Worm (Caenorhabditis elegans) whole organism, L1 larva: ENCODE measurements around the gene dhs-6.

ENCODE experiments used
- C34B4.2 ChIP-seq: sonication (generic microtip); optimal IDR thresholded peaks from 2 replicates; lab custom pipeline; 2017; ENCODE audit warnings: mild to moderate bottlenecking, missing genetic modification characterization, missing compliant biosample characterization
- F16B12.6 ChIP-seq: fragments of 150-350 bp; optimal IDR thresholded peaks from 2 replicates; lab custom pipeline; 2014; ENCODE audit warnings: missing biosample characterization, missing genetic modification characterization
- aha-1 ChIP-seq: fragments of 150-350 bp; optimal IDR thresholded peaks from 2 replicates; lab custom pipeline; 2014; ENCODE audit warnings: missing biosample characterization, missing genetic modification characterization
- alr-1 ChIP-seq: fragments of 200-800 bp; sonication (Bioruptor generic); optimal IDR thresholded peaks from 2 replicates; lab custom pipeline; 2018; ENCODE audit warnings: borderline replicate concordance, mild to moderate bottlenecking, missing genetic modification characterization, missing compliant biosample characterization
- blmp-1 ChIP-seq: fragments of 150-350 bp; optimal IDR thresholded peaks from 2 replicates; lab custom pipeline; 2014; ENCODE audit warnings: missing biosample characterization, missing genetic modification characterization
- ceh-82 ChIP-seq, 3 experiments: fragments of 150-350 bp in 1 of 3; sonication (generic microtip) in 2 of 3; optimal IDR thresholded peaks; 2 replicates each; lab custom pipeline; 2014 to 2017; ENCODE audit warnings: missing biosample characterization in 3 of 3, missing genetic modification characterization in 3 of 3
- ceh-88 ChIP-seq: fragments of 200-800 bp; sonication (Bioruptor generic); IDR thresholded peaks from 2 replicates; pipeline ENCODE4 v1.3.6; 2022; ENCODE audit warnings: missing genetic modification characterization, missing compliant biosample characterization
- ces-1 ChIP-seq: fragments of 150-350 bp; optimal IDR thresholded peaks from 2 replicates; lab custom pipeline; 2014; ENCODE audit warnings: missing biosample characterization, missing genetic modification reagents, missing genetic modification characterization
- dsc-1 ChIP-seq: sonication (generic microtip); optimal IDR thresholded peaks from 2 replicates; lab custom pipeline; 2016; ENCODE audit warnings: mild to moderate bottlenecking, missing genetic modification characterization, missing compliant biosample characterization
- efl-1 ChIP-seq, 4 experiments: fragments of 150-350 bp; optimal IDR thresholded peaks in 3 of 4; peaks in 1 of 4; 1 replicate in 1 of 4; 2 replicates in 3 of 4; lab custom pipeline; 2014; ENCODE audit warnings: missing biosample characterization in 2 of 4, missing genetic modification characterization in 2 of 4, missing genetic modification reagents in 2 of 4
- efl-3 ChIP-seq: fragments of 200-800 bp; sonication (Bioruptor generic); optimal IDR thresholded peaks from 2 replicates; lab custom pipeline; 2018; ENCODE audit warnings: mild to moderate bottlenecking, missing genetic modification characterization, missing compliant biosample characterization
- ets-5 ChIP-seq: fragments of 200-800 bp; sonication (Bioruptor generic); IDR thresholded peaks from 2 replicates; pipeline ENCODE4 v1.3.6; 2022; ENCODE audit warnings: missing genetic modification characterization, missing compliant biosample characterization
- fkh-10 ChIP-seq: sonication (generic microtip); optimal IDR thresholded peaks from 2 replicates; lab custom pipeline; 2017; ENCODE audit warnings: missing biosample characterization, missing genetic modification reagents, missing genetic modification characterization
- fkh-4 ChIP-seq: sonication (generic microtip); optimal IDR thresholded peaks from 2 replicates; lab custom pipeline; 2016; ENCODE audit warnings: missing compliant biosample characterization, missing genetic modification characterization, borderline replicate concordance
- fos-1 ChIP-seq: fragments of 150-350 bp; optimal IDR thresholded peaks from 2 replicates; lab custom pipeline; 2014; ENCODE audit warnings: missing biosample characterization, missing genetic modification characterization
- grh-1 ChIP-seq: fragments of 200-800 bp; sonication (Bioruptor generic); IDR thresholded peaks from 2 replicates; pipeline ENCODE4 v1.3.6; 2022; ENCODE audit warnings: missing genetic modification reagents, missing genetic modification characterization, missing compliant biosample characterization
- hlh-17 ChIP-seq: fragments of 200-800 bp; sonication (Bioruptor generic); optimal IDR thresholded peaks from 2 replicates; lab custom pipeline; 2018; ENCODE audit warnings: missing genetic modification characterization, mild to moderate bottlenecking, missing compliant biosample characterization, moderate library complexity, borderline replicate concordance
- hlh-4 ChIP-seq: sonication (generic microtip); optimal IDR thresholded peaks from 2 replicates; lab custom pipeline; 2016; ENCODE audit warnings: mild to moderate bottlenecking, missing genetic modification characterization, missing compliant biosample characterization
- hpl-2 ChIP-seq: fragments of 150-350 bp; optimal IDR thresholded peaks from 2 replicates; lab custom pipeline; 2014; ENCODE audit warnings: missing biosample characterization, missing genetic modification reagents, missing genetic modification characterization
- irx-1 ChIP-seq: sonication (generic microtip); optimal IDR thresholded peaks from 2 replicates; lab custom pipeline; 2016; ENCODE audit warnings: missing genetic modification characterization, missing compliant biosample characterization
- isw-1 ChIP-seq: fragments of 200-800 bp; sonication (Bioruptor generic); IDR thresholded peaks from 2 replicates; pipeline ENCODE4 v1.3.6; 2022; ENCODE audit warnings: missing genetic modification characterization, missing compliant biosample characterization
- jun-1 ChIP-seq: fragments of 150-350 bp; optimal IDR thresholded peaks from 2 replicates; lab custom pipeline; 2014; ENCODE audit warnings: missing biosample characterization, missing genetic modification reagents, missing genetic modification characterization
- lin-13 ChIP-seq: fragments of 150-350 bp; optimal IDR thresholded peaks from 2 replicates; lab custom pipeline; 2014; ENCODE audit warnings: missing biosample characterization, missing genetic modification reagents, missing genetic modification characterization
- lin-35 ChIP-seq, 2 experiments: fragments of 150-350 bp; optimal IDR thresholded peaks; 2 replicates each; lab custom pipeline; 2014; ENCODE audit warnings: missing biosample characterization in 2 of 2, missing genetic modification characterization in 2 of 2, missing genetic modification reagents in 2 of 2
- lin-39 ChIP-seq: fragments of 150-350 bp; optimal IDR thresholded peaks from 2 replicates; lab custom pipeline; 2014; ENCODE audit warnings: missing biosample characterization, missing genetic modification reagents, missing genetic modification characterization
- lir-3 ChIP-seq: sonication (generic microtip); optimal IDR thresholded peaks from 2 replicates; lab custom pipeline; 2016; ENCODE audit warnings: mild to moderate bottlenecking, missing genetic modification characterization, moderate library complexity, missing compliant biosample characterization; ENCODE audit not compliant: poor library complexity
- mab-9 ChIP-seq: fragments of 200-800 bp; sonication (Bioruptor generic); IDR thresholded peaks from 2 replicates; pipeline ENCODE4 v1.3.6; 2022; ENCODE audit warnings: missing genetic modification reagents, missing genetic modification characterization, missing compliant biosample characterization
- mdl-1 ChIP-seq, 2 experiments: fragments of 150-350 bp; optimal IDR thresholded peaks; 2 replicates each; lab custom pipeline; 2014 to 2017; ENCODE audit warnings: missing biosample characterization in 2 of 2, missing genetic modification characterization in 2 of 2, inconsistent platforms in 1 of 2
- mef-2 ChIP-seq: fragments of 150-350 bp; optimal IDR thresholded peaks from 2 replicates; lab custom pipeline; 2014; ENCODE audit warnings: missing biosample characterization, missing genetic modification characterization
- nhr-19 ChIP-seq: fragments of 200-800 bp; sonication (Bioruptor generic); conservative IDR thresholded peaks from 2 replicates; pipeline ENCODE4 v1.3.6; 2022; ENCODE audit warnings: missing genetic modification characterization, missing compliant biosample characterization
- nhr-47 ChIP-seq: sonication (generic microtip); optimal IDR thresholded peaks from 2 replicates; lab custom pipeline; 2016; ENCODE audit warnings: mild to moderate bottlenecking, missing genetic modification characterization, moderate library complexity, missing compliant biosample characterization
- nhr-71 ChIP-seq: sonication (generic microtip); optimal IDR thresholded peaks from 2 replicates; lab custom pipeline; 2016; ENCODE audit warnings: mild to moderate bottlenecking, missing genetic modification characterization, moderate library complexity, missing compliant biosample characterization
- nhr-76 ChIP-seq: sonication (generic microtip); optimal IDR thresholded peaks from 2 replicates; lab custom pipeline; 2017; ENCODE audit warnings: missing biosample characterization, missing genetic modification characterization
- nhr-77 ChIP-seq: fragments of 150-350 bp; optimal IDR thresholded peaks from 2 replicates; lab custom pipeline; 2014; ENCODE audit warnings: missing biosample characterization, missing genetic modification characterization
- nhr-84 ChIP-seq: sonication (generic microtip); optimal IDR thresholded peaks from 2 replicates; lab custom pipeline; 2017; ENCODE audit warnings: missing biosample characterization, missing genetic modification characterization
- pag-3 ChIP-seq: sonication (generic microtip); optimal IDR thresholded peaks from 2 replicates; lab custom pipeline; 2017; ENCODE audit warnings: missing genetic modification characterization, mild to moderate bottlenecking, missing compliant biosample characterization, antibody characterized with exemption, borderline replicate concordance; ENCODE audit not compliant: insufficient read depth
- pax-3 ChIP-seq: fragments of 200-800 bp; sonication (Bioruptor generic); optimal IDR thresholded peaks from 2 replicates; lab custom pipeline; 2018; ENCODE audit warnings: mild to moderate bottlenecking, missing genetic modification characterization, moderate library complexity, missing compliant biosample characterization
- rnt-1 ChIP-seq: sonication (generic microtip); optimal IDR thresholded peaks from 2 replicates; lab custom pipeline; 2016; ENCODE audit warnings: mild to moderate bottlenecking, missing genetic modification characterization, moderate library complexity, missing compliant biosample characterization
- snpc-4 ChIP-seq: fragments of 150-350 bp; optimal IDR thresholded peaks from 2 replicates; lab custom pipeline; 2014; ENCODE audit warnings: missing biosample characterization, missing genetic modification characterization
- snu-23 ChIP-seq: sonication (generic microtip); optimal IDR thresholded peaks from 2 replicates; lab custom pipeline; 2016; ENCODE audit warnings: missing genetic modification characterization, missing compliant biosample characterization
- sox-4 ChIP-seq: sonication (generic microtip); optimal IDR thresholded peaks from 2 replicates; lab custom pipeline; 2016; ENCODE audit warnings: missing genetic modification characterization, missing compliant biosample characterization
- sptf-1 ChIP-seq: fragments of 150-350 bp; optimal IDR thresholded peaks from 2 replicates; lab custom pipeline; 2014; ENCODE audit warnings: missing biosample characterization, missing genetic modification characterization
- sup-37 ChIP-seq: fragments of 200-800 bp; sonication (Bioruptor generic); optimal IDR thresholded peaks from 2 replicates; lab custom pipeline; 2018; ENCODE audit warnings: mild to moderate bottlenecking, missing genetic modification characterization, missing compliant biosample characterization
- swsn-7 ChIP-seq: sonication (generic microtip); optimal IDR thresholded peaks from 2 replicates; lab custom pipeline; 2016; ENCODE audit warnings: missing genetic modification characterization, missing compliant biosample characterization
- tlp-1 ChIP-seq: fragments of 150-350 bp; optimal IDR thresholded peaks from 2 replicates; lab custom pipeline; 2014; ENCODE audit warnings: missing biosample characterization, missing genetic modification characterization
- unc-130 ChIP-seq: fragments of 150-350 bp; optimal IDR thresholded peaks from 2 replicates; lab custom pipeline; 2017; ENCODE audit warnings: missing biosample characterization, missing genetic modification characterization, inconsistent platforms
- unc-62 ChIP-seq: fragments of 150-350 bp; optimal IDR thresholded peaks from 2 replicates; lab custom pipeline; 2014; ENCODE audit warnings: missing biosample characterization, missing genetic modification reagents, missing genetic modification characterization
- unc-86 ChIP-seq: sonication (generic microtip); optimal IDR thresholded peaks from 2 replicates; lab custom pipeline; 2016; ENCODE audit warnings: missing genetic modification characterization, missing compliant biosample characterization
- unc-98 ChIP-seq: fragments of 200-800 bp; sonication (Bioruptor generic); IDR thresholded peaks from 2 replicates; pipeline ENCODE4 v1.3.6; 2022; ENCODE audit warnings: missing genetic modification characterization, missing compliant biosample characterization
- xbp-1 ChIP-seq: sonication (generic microtip); optimal IDR thresholded peaks from 2 replicates; lab custom pipeline; 2016; ENCODE audit warnings: missing genetic modification characterization, missing compliant biosample characterization
- ztf-11 ChIP-seq, 2 experiments: sonication (generic microtip); optimal IDR thresholded peaks; 2 replicates each; lab custom pipeline; 2016 to 2017; ENCODE audit warnings: missing genetic modification characterization in 2 of 2, missing biosample characterization in 1 of 2, missing compliant biosample characterization in 1 of 2

Gene dhs-6

DNA sequence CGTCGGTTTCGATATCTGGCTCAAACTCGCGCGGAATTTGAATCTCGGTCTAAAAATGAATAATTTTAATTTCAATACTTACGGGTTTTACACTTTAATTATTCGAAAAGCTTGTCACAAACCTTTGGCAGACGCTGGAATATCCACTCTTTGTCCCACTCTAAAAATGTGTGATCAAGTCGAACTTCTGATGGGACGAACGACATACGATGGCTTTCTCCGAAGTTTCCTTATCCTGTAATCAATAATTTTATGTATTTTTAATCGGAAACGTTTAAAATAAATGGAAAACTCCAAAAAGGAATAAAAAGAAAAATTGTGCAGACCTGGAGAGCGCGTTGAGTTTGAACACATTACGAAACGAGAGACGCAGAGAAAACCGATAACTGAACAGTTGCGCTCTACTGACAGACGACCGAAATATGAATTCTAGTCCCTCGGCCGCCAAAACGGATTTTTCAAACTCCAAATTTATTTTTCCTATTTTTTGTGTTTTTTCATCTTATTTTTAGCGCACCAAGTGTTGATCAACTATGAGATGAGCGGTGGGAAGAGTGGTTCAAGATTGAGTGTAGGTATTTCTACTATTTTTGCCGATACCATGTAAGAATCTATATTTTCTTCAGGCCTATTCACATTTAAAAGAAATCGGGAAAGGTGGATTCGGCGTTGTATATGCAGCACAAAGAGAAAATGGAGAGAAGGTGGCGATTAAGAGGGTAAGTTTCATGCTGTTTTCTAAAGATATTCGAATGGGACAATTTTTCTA, 30.3 kb upstream of the dhs-6 start, which contains the start of the genes sam-4, F59E12.17 and zyg-1 (continued):
- TF ChIP-seq fkh-10 (GFP tag; lab: Kevin White, UChicago) (no peak), mab-9 (GFP tag; lab: Robert Waterston, UW) (no peak), unc-86 (peak; percentile 12), irx-1 (tag; lab: Kevin White, UChicago) (no peak), grh-1 (no peak), lin-39 (no peak), aha-1 (no peak), lin-35 (GFP tag; optimal IDR thresholded peaks at IDR 0.05; lab: Kevin White, UChicago) (peak; percentile 80 to 90), hpl-2 (GFP tag; lab: Kevin White, UChicago) (peak; percentile 42), efl-1 (optimal IDR thresholded peaks at IDR 0.05; lab: Kevin White, UChicago) (peak; percentile 78 to 83), efl-1 (GFP tag; optimal IDR thresholded peaks at IDR 0.05 in 1 of 2; lab: Kevin White, UChicago) (peak; percentile 85 to 98), ceh-82 (tag; optimal IDR thresholded peaks at IDR 0.05; lab: Kevin White, UChicago) (peak; percentile 8 to 84 (median 37)), nhr-84 (no peak), sptf-1 (no peak), fos-1 (no peak), snu-23 (GFP tag; lab: Kevin White, UChicago) (peak; percentile 68), jun-1 (no peak), xbp-1 (tag; lab: Kevin White, UChicago) (peak; percentile 47), mef-2 (tag; lab: Kevin White, UChicago) (no peak), nhr-47 (peak; percentile 50), unc-62 (GFP tag; lab: Kevin White, UChicago) (no peak), nhr-19 (0 out of 2 replicates have a peak, but pooled peaks have one; percentile 20), ces-1 (GFP tag; lab: Kevin White, UChicago) (no peak), lir-3 (tag; lab: Kevin White, UChicago) (peak; percentile 77), mdl-1 (tag; optimal IDR thresholded peaks at IDR 0.05; lab: Kevin White, UChicago) (peak in 1 of 2 experiments; percentile 35), hlh-4 (tag; lab: Kevin White, UChicago) (no peak), pax-3 (no peak), isw-1 (GFP tag; lab: Robert Waterston, UW) (peak; percentile 41), snpc-4 (tag; lab: Kevin White, UChicago) (peak; percentile 53), sup-37 (GFP tag; lab: Kevin White, UChicago) (no peak), efl-3 (no peak), unc-130 (tag; lab: Kevin White, UChicago) (no peak), lin-13 (GFP tag; lab: Kevin White, UChicago) (no peak), sox-4 (no peak), rnt-1 (tag; lab: Kevin White, UChicago) (peak; percentile 86), blmp-1 (tag; lab: Kevin White, UChicago) (no peak), F16B12.6 (tag; lab: Kevin White, UChicago) (peak; percentile 57), ets-5 (GFP tag; lab: Robert Waterston, UW) (no peak), nhr-71 (peak; percentile 66), nhr-77 (no peak), fkh-4 (no peak), ztf-11 (tag; optimal IDR thresholded peaks at IDR 0.05; lab: Kevin White, UChicago) (no peak), nhr-76 (tag; lab: Kevin White, UChicago) (no peak), hlh-17 (GFP tag; lab: Kevin White, UChicago) (no peak), unc-98 (no peak), ceh-88 (GFP tag; lab: Robert Waterston, UW) (no peak), tlp-1 (tag; lab: Kevin White, UChicago) (no peak), C34B4.2 (tag; lab: Kevin White, UChicago) (no peak), alr-1 (no peak), dsc-1 (no peak), pag-3 (no peak), swsn-7 (tag; lab: Kevin White, UChicago) (peak; percentile 28)
